Fruit fly (Drosophila melanogaster) Kc167 (cell line): Measurements from ENCODE around the gene H2.0.

Experiments
- Myc ChIP-seq: fragments of >200 bp; optimal IDR thresholded peaks from 2 replicates; lab custom pipeline; 2017; ENCODE audit warnings: missing external identifiers
- Sin3A ChIP-seq: fragments of >200 bp; optimal IDR thresholded peaks from 2 replicates; lab custom pipeline; 2018; ENCODE audit warnings: missing external identifiers
- h ChIP-seq: fragments of >200 bp; optimal IDR thresholded peaks from 3 replicates; lab custom pipeline; 2018; ENCODE audit warnings: missing external identifiers
- psq ChIP-seq: fragments of >200 bp; optimal IDR thresholded peaks from 2 replicates; lab custom pipeline; 2017; ENCODE audit warnings: missing external identifiers
- ttk ChIP-seq: sonication (Bioruptor generic); optimal IDR thresholded peaks from 2 replicates; lab custom pipeline; 2017; ENCODE audit warnings: missing external identifiers

DNA sequence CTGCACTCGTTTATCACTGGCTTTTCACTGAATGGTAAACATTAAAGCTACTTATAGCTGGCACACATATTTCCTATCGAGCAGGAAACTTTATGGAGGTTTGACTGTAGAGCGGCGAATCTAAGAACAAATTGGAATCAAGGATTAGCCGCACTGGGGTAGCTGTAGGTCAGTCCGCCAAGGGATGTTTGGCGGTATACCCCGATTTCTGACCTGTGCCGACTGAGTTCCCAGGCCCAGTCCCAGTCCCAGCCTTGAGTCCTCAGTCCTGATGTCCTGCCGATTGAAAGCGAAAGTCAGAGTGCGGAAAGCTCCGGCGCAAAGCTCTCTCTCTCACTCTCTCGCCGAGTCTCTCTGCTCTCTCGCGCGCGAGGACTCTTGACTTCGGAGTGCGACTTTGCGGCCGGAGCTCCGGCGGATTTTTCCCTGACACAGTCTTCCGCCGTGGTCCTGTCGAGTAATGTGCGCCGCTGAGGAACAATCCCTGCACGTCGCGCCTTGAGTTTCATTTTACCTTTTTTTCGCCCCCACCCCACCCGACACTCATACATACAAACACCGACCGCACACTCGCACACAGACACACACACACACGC is 34.8 kb upstream of the H2.0 start, which contains the start of gene CG13995:
- TF ChIP-seq h (lab: Kevin White, UChicago) (no peak), Sin3A (no peak), Myc (no peak), psq (lab: Kevin White, UChicago) (no peak), ttk (lab: Kevin White, UChicago) (no peak)
